Worm (Caenorhabditis elegans): ENCODE measurements around the gene znf-598.
"Not testable (repeated sequence)": the region's sequence is repeated elsewhere in the genome, so short reads cannot be mapped to it uniquely, and the experiment has no call there.

The znf-598 gene

ce11 chrII:7024897-7025852 lies at the start of gene znf-598 (continued):
- peak; percentile 90 for TF ChIP-seq lin-38 (GFP tag; IDR thresholded peaks at IDR 0.05)
- peak; percentile 43 for TF ChIP-seq nhr-6 (tag; optimal IDR thresholded peaks at IDR 0.05)
- TF ChIP-seq hlh-30 (tag; optimal IDR thresholded peaks at IDR 0.05; ENCODE audit: insufficient read depth) = peak; percentile 19
- TF ChIP-seq dmd-9 (GFP tag; IDR thresholded peaks at IDR 0.05) = no peak
- peak; percentile 56 for TF ChIP-seq hlh-11 (tag; optimal IDR thresholded peaks at IDR 0.05)
- TF ChIP-seq zag-1 (tag; optimal IDR thresholded peaks at IDR 0.05) = no peak
- peak; percentile 57 for TF ChIP-seq nhr-77 (tag; optimal IDR thresholded peaks at IDR 0.05)
- no peak for TF ChIP-seq lin-39 (tag; optimal IDR thresholded peaks at IDR 0.05)
- TF ChIP-seq nhr-28 (tag; optimal IDR thresholded peaks at IDR 0.05) = peak; percentile 69
- TF ChIP-seq dmd-8 (GFP tag; IDR thresholded peaks at IDR 0.05) = no peak
- TF ChIP-seq daf-8 (GFP tag; IDR thresholded peaks at IDR 0.05) = no peak

DNA sequence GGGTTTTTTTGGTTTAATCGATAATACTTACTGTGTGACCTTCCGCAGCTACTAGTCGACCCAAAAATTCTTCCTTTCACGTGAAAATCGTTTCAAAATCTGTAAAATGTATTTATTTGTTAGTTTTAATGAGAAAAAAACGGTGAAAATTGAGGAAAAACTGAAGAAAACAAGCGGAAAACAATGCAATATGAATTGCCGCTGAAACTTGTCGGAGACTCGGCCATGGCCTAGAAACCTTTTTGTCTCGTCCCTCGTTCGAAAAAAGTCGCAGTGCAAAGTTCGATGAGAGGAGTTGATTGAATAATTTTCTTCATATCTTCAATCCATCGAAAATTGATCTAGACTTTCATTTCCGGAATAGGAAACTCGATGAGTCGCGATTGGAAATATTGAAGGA lies 47.9 kb upstream of the znf-598 start, which contains the start of gene C15F1.8:
Gene C15F1.8 (minus strand): TSS at position 101 of the 400 bp plus-strand sequence.
- TF ChIP-seq F10B5.3, F37D6.2, nhr-76 (tag; optimal IDR thresholded peaks at IDR 0.05): not testable (repeated sequence)

DNA sequence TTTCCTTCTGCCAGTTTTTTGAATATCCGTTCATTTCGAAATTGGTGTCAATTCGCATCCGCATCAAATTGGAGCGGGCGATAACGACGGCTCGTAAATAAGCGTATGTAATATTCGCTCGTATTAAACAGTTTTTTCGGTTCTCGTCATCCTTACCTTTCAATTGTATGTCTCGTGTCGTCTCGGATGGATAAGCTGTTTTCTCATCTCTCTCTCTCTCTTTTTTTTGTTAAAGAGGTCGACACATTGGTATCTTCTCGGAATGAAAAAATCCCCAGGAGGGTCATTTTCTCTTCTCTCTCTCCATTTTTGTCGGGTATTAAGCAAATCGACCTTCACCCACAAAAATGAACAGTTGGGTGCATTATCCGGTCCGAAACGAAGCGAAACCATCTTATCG lies 46.7 kb upstream of the znf-598 start:
- TF ChIP-seq nhr-28 (tag; optimal IDR thresholded peaks at IDR 0.05) = peak; percentile 11
- TF ChIP-seq dpl-1 (GFP tag; optimal IDR thresholded peaks at IDR 0.05) = no peak
- TF ChIP-seq snpc-1.2 (GFP tag; IDR thresholded peaks at IDR 0.05) = no peak
- TF ChIP-seq lim-7 (GFP tag; IDR thresholded peaks at IDR 0.05) = no peak

- TF ChIP-seq hmg-1.1 (GFP tag; IDR thresholded peaks at IDR 0.05) (no peak), unc-62 (GFP tag; optimal IDR thresholded peaks at IDR 0.05 in 1 of 2) (peak in 1 of 2 experiments; percentile 9), unc-62 (tag; optimal IDR thresholded peaks at IDR 0.05) (no peak)
These were observed 46.0 kb upstream of the znf-598 start, which contains the start of gene C15F1.2 for ce11 chrII:6979646-6980045. C15F1.2 (plus strand) TSS chrII:6979953.

DNA sequence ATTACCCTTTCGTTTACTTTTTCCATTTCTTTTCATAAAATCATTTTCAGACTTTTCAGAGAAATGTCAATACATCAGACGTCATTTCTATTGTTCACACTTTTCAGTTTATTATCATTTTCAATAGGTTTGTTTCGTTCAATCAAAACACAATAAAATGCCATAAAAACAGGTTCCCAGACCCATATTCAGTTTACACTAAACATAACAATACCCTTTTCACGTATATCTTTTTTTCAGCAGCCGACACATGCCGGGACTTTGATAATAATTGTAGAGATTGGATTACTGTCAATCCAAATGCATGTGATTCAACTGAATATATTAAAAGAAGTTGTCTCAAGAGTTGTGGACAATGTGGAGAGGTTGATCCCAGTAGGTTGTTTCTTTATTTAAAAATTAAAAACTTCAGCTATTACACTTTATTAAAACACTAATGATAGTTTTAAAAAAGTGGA lies 35.7 kb upstream of the znf-598 start, which contains the start of gene C15F1.1:
Gene C15F1.1 (plus strand): TSS at position 51 of the 458 bp plus-strand sequence.
- TF ChIP-seq arid-1 (GFP tag; conservative IDR thresholded peaks at IDR 0.05) = no peak
- no peak for TF ChIP-seq nhr-111 (GFP tag; optimal IDR thresholded peaks at IDR 0.05)
- TF ChIP-seq nhr-28 (tag; optimal IDR thresholded peaks at IDR 0.05) = no peak
- TF ChIP-seq nhr-42 (GFP tag; IDR thresholded peaks at IDR 0.05) = no peak
- no peak for TF ChIP-seq mxl-2 (GFP tag; conservative IDR thresholded peaks at IDR 0.05)
- no peak for TF ChIP-seq ctbp-1 (GFP tag; IDR thresholded peaks at IDR 0.05)
- no peak for TF ChIP-seq unc-39 (tag; optimal IDR thresholded peaks at IDR 0.05)

- TF ChIP-seq ceh-20 (GFP tag; IDR thresholded peaks at IDR 0.05) (peak; percentile 77), tag-97 (GFP tag; IDR thresholded peaks at IDR 0.05) (no peak), T20F7.1 (GFP tag; optimal IDR thresholded peaks at IDR 0.05) (no peak), mes-2 (tag; optimal IDR thresholded peaks at IDR 0.05; ENCODE audit: poor library complexity, severe bottlenecking) (no peak), zfp-3 (GFP tag; conservative IDR thresholded peaks at IDR 0.05) (no peak), ceh-28 (tag; optimal IDR thresholded peaks at IDR 0.05) (peak; percentile 50), unc-130 (GFP tag; optimal IDR thresholded peaks at IDR 0.05) (no peak), F26F4.8 (GFP tag; conservative IDR thresholded peaks at IDR 0.05) (no peak), nhr-237 (tag; optimal IDR thresholded peaks at IDR 0.05) (no peak), egl-43 (GFP tag; IDR thresholded peaks at IDR 0.05) (no peak), nhr-25 (tag; optimal IDR thresholded peaks at IDR 0.05; ENCODE audit: borderline replicate concordance, insufficient read depth) (no peak), nhr-11 (tag; optimal IDR thresholded peaks at IDR 0.05) (peak; percentile 3), nhr-76 (tag; optimal IDR thresholded peaks at IDR 0.05) (no peak), lim-7 (GFP tag; IDR thresholded peaks at IDR 0.05) (no peak), mep-1 (tag; optimal IDR thresholded peaks at IDR 0.05) (peak; percentile 50), mdl-1 (tag; optimal IDR thresholded peaks at IDR 0.05) (peak in 1 of 2 experiments; percentile 5), snpc-4 (tag; optimal IDR thresholded peaks at IDR 0.05) (no peak)
These were observed 32.7 kb upstream of the znf-598 start for ce11 chrII:6992949-6993348.

Data from whole organism, L4 larva.